Worm (Caenorhabditis elegans) whole organism, L2 larva: Measurements from ENCODE around the gene str-220.

Experiments used
- F13H6.1 ChIP-seq: sonication (generic microtip); optimal IDR thresholded peaks from 2 replicates; lab custom pipeline; 2016; ENCODE audit warnings: missing genetic modification characterization, missing compliant biosample characterization
- Y55F3AM.14 ChIP-seq: fragments of 200-800 bp; sonication (Bioruptor generic); optimal IDR thresholded peaks from 2 replicates; lab custom pipeline; 2018; ENCODE audit warnings: mild to moderate bottlenecking, missing genetic modification characterization, missing compliant biosample characterization
- mdl-1 ChIP-seq, 2 experiments: fragments of 150-350 bp in 1 of 2; sonication (generic microtip) in 1 of 2; optimal IDR thresholded peaks; 2 replicates each; lab custom pipeline; 2017; ENCODE audit warnings: missing biosample characterization in 2 of 2, missing genetic modification characterization in 2 of 2
- nhr-11 ChIP-seq: fragments of 150-350 bp; optimal IDR thresholded peaks from 2 replicates; lab custom pipeline; 2014; ENCODE audit warnings: missing biosample characterization, missing genetic modification characterization
- ztf-11 ChIP-seq: sonication (generic microtip); optimal IDR thresholded peaks from 2 replicates; lab custom pipeline; 2017; ENCODE audit warnings: missing biosample characterization, missing genetic modification characterization

ce11 chrIV:7219398-7220087 is 48.4 kb upstream of the str-220 start, which contains the start of the genes glb-23 and R13A1.1:
- TF ChIP-seq Y55F3AM.14 (GFP tag; lab: Kevin White, UChicago) (no peak), nhr-11 (tag; lab: Kevin White, UChicago) (no peak), F13H6.1 (no peak), mdl-1 (tag; optimal IDR thresholded peaks at IDR 0.05; lab: Kevin White, UChicago) (no peak), ztf-11 (no peak)
